Worm (Caenorhabditis elegans): ENCODE data around the gene T23E7.2.

The T23E7.2 gene

ce11 chrX:17675727-17676126 is 4.9 kb downstream of the T23E7.2 start:
- TF ChIP-seq M03D4.4 (tag; optimal IDR thresholded peaks at IDR 0.05) = no peak
- no peak for TF ChIP-seq lsy-2 (tag; optimal IDR thresholded peaks at IDR 0.05)

ce11 chrX:17676679-17677078 is 5.9 kb downstream of the T23E7.2 start:
- TF ChIP-seq ham-2 (GFP tag; optimal IDR thresholded peaks at IDR 0.05) (no peak), ceh-43 (GFP tag; optimal IDR thresholded peaks at IDR 0.05) (no peak), ceh-39 (tag; optimal IDR thresholded peaks at IDR 0.05) (no peak), ces-1 (GFP tag; optimal IDR thresholded peaks at IDR 0.05) (no peak), nhr-76 (tag; optimal IDR thresholded peaks at IDR 0.05) (no peak), elt-3 (tag; optimal IDR thresholded peaks at IDR 0.05) (no peak), sem-2 (GFP tag; optimal IDR thresholded peaks at IDR 0.05) (no peak), M03D4.4 (tag; optimal IDR thresholded peaks at IDR 0.05) (no peak), flh-1 (GFP tag; optimal IDR thresholded peaks at IDR 0.05) (no peak), nhr-12 (tag; optimal IDR thresholded peaks at IDR 0.05) (no peak)

- TF ChIP-seq snpc-4 (tag; optimal IDR thresholded peaks at IDR 0.05) = no peak
- no peak for TF ChIP-seq unc-62 (GFP tag; optimal IDR thresholded peaks at IDR 0.05)
- no peak for TF ChIP-seq hlh-1 (tag; optimal IDR thresholded peaks at IDR 0.05)
- no peak for TF ChIP-seq ces-1 (GFP tag; optimal IDR thresholded peaks at IDR 0.05)
- no peak for TF ChIP-seq nhr-76 (tag; optimal IDR thresholded peaks at IDR 0.05)
- no peak for TF ChIP-seq tbx-8 (GFP tag; optimal IDR thresholded peaks at IDR 0.05)
- TF ChIP-seq mab-5 (tag; optimal IDR thresholded peaks at IDR 0.05) = no peak
- no peak for TF ChIP-seq mls-2 (tag; optimal IDR thresholded peaks at IDR 0.05)
- TF ChIP-seq ceh-39 (tag; optimal IDR thresholded peaks at IDR 0.05) = no peak
- no peak for TF ChIP-seq nhr-2 (tag; optimal IDR thresholded peaks at IDR 0.05)
- TF ChIP-seq sptf-1 (tag; optimal IDR thresholded peaks at IDR 0.05) = no peak
- TF ChIP-seq mep-1 (tag; optimal IDR thresholded peaks at IDR 0.05) = no peak
- TF ChIP-seq drap-1 (GFP tag; optimal IDR thresholded peaks at IDR 0.05) = no peak
- no peak for TF ChIP-seq cnd-1 (tag; optimal IDR thresholded peaks at IDR 0.05)
- TF ChIP-seq lsy-2 (tag; optimal IDR thresholded peaks at IDR 0.05) = no peak
- TF ChIP-seq flh-1 (GFP tag; optimal IDR thresholded peaks at IDR 0.05) = no peak
- no peak for TF ChIP-seq nhr-12 (tag; optimal IDR thresholded peaks at IDR 0.05)
- no peak for TF ChIP-seq lin-32 (GFP tag; optimal IDR thresholded peaks at IDR 0.05)
Measured at ce11 chrX:17681534-17681933, 10.7 kb downstream of the T23E7.2 start.

- no peak for TF ChIP-seq pha-4 (tag; optimal IDR thresholded peaks at IDR 0.05)
- no peak for TF ChIP-seq ceh-39 (tag; optimal IDR thresholded peaks at IDR 0.05)
- no peak for TF ChIP-seq hlh-1 (tag; optimal IDR thresholded peaks at IDR 0.05)
- TF ChIP-seq lsy-2 (tag; optimal IDR thresholded peaks at IDR 0.05) = no peak
- no peak for TF ChIP-seq elt-1 (tag; optimal IDR thresholded peaks at IDR 0.05; ENCODE audit: borderline replicate concordance, insufficient read depth)
- TF ChIP-seq nhr-12 (tag; optimal IDR thresholded peaks at IDR 0.05) = no peak
- TF ChIP-seq sptf-1 (tag; optimal IDR thresholded peaks at IDR 0.05) = no peak
Measured at ce11 chrX:17682280-17682679, 11.5 kb downstream of the T23E7.2 start.

ce11 chrX:17683698-17684097 is 12.9 kb downstream of the T23E7.2 start:
- no peak for TF ChIP-seq ceh-83 (GFP tag; optimal IDR thresholded peaks at IDR 0.05)
- TF ChIP-seq ham-2 (GFP tag; optimal IDR thresholded peaks at IDR 0.05) = no peak
- TF ChIP-seq mls-2 (tag; optimal IDR thresholded peaks at IDR 0.05) = no peak
- TF ChIP-seq mep-1 (tag; optimal IDR thresholded peaks at IDR 0.05) = no peak

ce11 chrX:17684767-17685166 is 13.9 kb downstream of the T23E7.2 start, which contains the start of gene T23E7.6:
Gene T23E7.6 (minus strand): TSS chrX:17684811.
- TF ChIP-seq snpc-4 (tag; optimal IDR thresholded peaks at IDR 0.05) (no peak), ceh-43 (GFP tag; optimal IDR thresholded peaks at IDR 0.05) (no peak), elt-1 (tag; optimal IDR thresholded peaks at IDR 0.05; ENCODE audit: borderline replicate concordance, insufficient read depth) (peak; percentile 55), mls-2 (tag; optimal IDR thresholded peaks at IDR 0.05) (no peak)

- TF ChIP-seq blmp-1 (tag; optimal IDR thresholded peaks at IDR 0.05) = peak; percentile 16
- no peak for TF ChIP-seq drap-1 (GFP tag; optimal IDR thresholded peaks at IDR 0.05)
Measured at ce11 chrX:17685959-17686358, 15.1 kb downstream of the T23E7.2 start.
